Worm (Caenorhabditis elegans): ENCODE results near the gene exos-9.

DNA sequence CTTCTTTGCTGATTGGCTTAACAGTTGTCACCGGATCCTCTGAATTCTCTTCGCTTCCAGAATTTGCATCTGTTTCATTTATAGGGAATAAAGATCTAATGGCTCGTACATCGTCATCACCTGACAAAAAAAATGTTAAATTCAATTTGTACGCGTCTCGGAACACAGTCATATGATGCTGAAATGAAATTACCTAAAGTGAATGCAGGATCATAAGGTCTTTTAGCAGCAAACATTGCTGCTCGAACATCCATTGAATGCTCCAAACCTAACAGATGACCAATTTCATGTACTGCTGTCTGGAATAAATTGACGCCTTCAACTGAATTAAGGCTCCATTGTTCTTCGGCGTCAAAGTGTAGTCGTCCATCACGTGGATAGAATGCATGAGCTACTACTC lies 48.5 kb upstream of the exos-9 start:
- TF ChIP-seq Y67H2A.10 (GFP tag; conservative IDR thresholded peaks at IDR 0.05), result no peak
- TF ChIP-seq ztf-6 (GFP tag; IDR thresholded peaks at IDR 0.05), result no peak
- no peak for TF ChIP-seq nhr-179 (tag; optimal IDR thresholded peaks at IDR 0.05)
- TF ChIP-seq akir-1 (GFP tag; optimal IDR thresholded peaks at IDR 0.05), result no peak
- TF ChIP-seq C17E4.6 (GFP tag; IDR thresholded peaks at IDR 0.05), result no peak
- no peak for TF ChIP-seq ztf-3 (GFP tag; optimal IDR thresholded peaks at IDR 0.05)
- TF ChIP-seq ama-1 (optimal IDR thresholded peaks at IDR 0.05), result no peak
- TF ChIP-seq ama-1 (GFP tag; optimal IDR thresholded peaks at IDR 0.05), result no peak
- no peak for TF ChIP-seq repo-1 (tag; optimal IDR thresholded peaks at IDR 0.05)
- no peak for TF ChIP-seq mcd-1 (GFP tag; IDR thresholded peaks at IDR 0.05)
- TF ChIP-seq ztf-28 (GFP tag; IDR thresholded peaks at IDR 0.05), result no peak
